Fruit fly (Drosophila melanogaster): ENCODE measurements around the gene CG7968.

- TF ChIP-seq Dll (optimal IDR thresholded peaks at IDR 0.05) (no peak), psq (optimal IDR thresholded peaks at IDR 0.05) (no peak), CG8478 (optimal IDR thresholded peaks at IDR 0.05) (no peak)
Observed at dm6 chr2L:13811323-13811722, 37.9 kb upstream of the CG7968 start, which contains the start of the genes Adat1 and CG16865.

All from whole organism.